Worm (Caenorhabditis elegans): ENCODE data around the gene tbc-2.
"Not testable (repeated sequence)": the region's sequence is repeated elsewhere in the genome, so short reads cannot be mapped to it uniquely, and the experiment has no call there.

The tbc-2 gene

ce11 chrII:5827364-5827763, at the start of gene tbc-2:
TSS of gene tbc-2 (minus strand) at chrII:5827443.
- TF ChIP-seq nhr-77 (tag; optimal IDR thresholded peaks at IDR 0.05) (no peak), unc-62 (GFP tag; optimal IDR thresholded peaks at IDR 0.05 in 1 of 2) (peak in 1 of 2 experiments; percentile 51), unc-62 (tag; optimal IDR thresholded peaks at IDR 0.05) (no peak), D1046.2 (GFP tag; IDR thresholded peaks at IDR 0.05) (no peak), ZK546.5 (tag; optimal IDR thresholded peaks at IDR 0.05) (no peak), nhr-28 (tag; optimal IDR thresholded peaks at IDR 0.05) (peak; percentile 36), ztf-11 (tag; optimal IDR thresholded peaks at IDR 0.05) (no peak)

DNA sequence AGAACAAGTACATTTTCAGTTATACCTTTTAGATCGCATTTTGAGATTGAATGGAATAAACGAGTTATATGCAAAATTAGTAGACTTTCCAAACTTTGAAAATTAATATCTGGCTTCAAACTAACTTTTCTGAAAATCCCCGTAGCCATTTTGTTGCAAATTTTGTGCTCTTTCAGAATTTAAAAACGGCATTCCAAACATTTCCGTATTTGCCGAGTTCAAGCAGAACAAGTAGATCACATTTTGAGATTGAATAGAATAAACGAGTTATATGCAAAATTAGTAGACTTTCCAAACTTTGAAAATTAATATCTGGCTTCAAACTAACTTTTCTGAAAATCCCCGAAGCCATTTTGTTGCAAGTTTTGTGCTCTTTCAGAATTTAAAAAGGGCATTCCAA, 49.3 kb upstream of the tbc-2 start, which contains the start of gene F55C12.2:
TSS of gene F55C12.2 (plus strand) at position 301 of the 400 bp plus-strand sequence.
- TF ChIP-seq mes-2 (tag; optimal IDR thresholded peaks at IDR 0.05; ENCODE audit: poor library complexity, severe bottlenecking); pha-4 (GFP tag; IDR thresholded peaks at IDR 0.05); pha-4 (tag; optimal IDR thresholded peaks at IDR 0.05); R02D3.7 (tag; optimal IDR thresholded peaks at IDR 0.05): not testable (repeated sequence)

DNA sequence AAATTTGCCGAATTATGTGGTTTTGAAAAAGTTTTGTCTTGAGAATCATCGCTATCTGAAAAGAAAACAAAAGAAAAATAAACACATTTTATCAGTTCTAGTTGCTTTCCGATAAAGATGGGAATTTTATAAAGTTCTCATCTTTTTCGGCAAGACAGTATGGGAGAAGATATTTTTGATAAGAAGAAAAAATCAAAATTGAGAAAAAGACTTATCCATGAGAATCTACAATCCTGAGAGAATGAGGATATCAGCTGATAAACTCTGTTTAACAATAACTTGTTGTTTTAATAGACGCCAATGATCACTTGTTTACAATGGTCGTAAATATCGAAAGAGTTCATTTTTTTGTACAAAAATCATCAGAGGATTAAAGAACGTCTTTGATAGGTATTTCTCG, 48.8 kb upstream of the tbc-2 start, which contains the start of gene F55C12.6:
TSS of gene F55C12.6 (minus strand) at position 101 of the 400 bp plus-strand sequence.
- TF ChIP-seq hlh-30 (tag; optimal IDR thresholded peaks at IDR 0.05; ENCODE audit: insufficient read depth), result no peak
- TF ChIP-seq T26A8.4 (GFP tag; IDR thresholded peaks at IDR 0.05), result no peak
- no peak for TF ChIP-seq nhr-41 (GFP tag; IDR thresholded peaks at IDR 0.05)
- TF ChIP-seq daf-16 (GFP tag; optimal IDR thresholded peaks at IDR 0.05), result no peak
- peak; percentile 52 for TF ChIP-seq daf-16 (tag; optimal IDR thresholded peaks at IDR 0.05)
- TF ChIP-seq nhr-42 (GFP tag; IDR thresholded peaks at IDR 0.05), result no peak

DNA sequence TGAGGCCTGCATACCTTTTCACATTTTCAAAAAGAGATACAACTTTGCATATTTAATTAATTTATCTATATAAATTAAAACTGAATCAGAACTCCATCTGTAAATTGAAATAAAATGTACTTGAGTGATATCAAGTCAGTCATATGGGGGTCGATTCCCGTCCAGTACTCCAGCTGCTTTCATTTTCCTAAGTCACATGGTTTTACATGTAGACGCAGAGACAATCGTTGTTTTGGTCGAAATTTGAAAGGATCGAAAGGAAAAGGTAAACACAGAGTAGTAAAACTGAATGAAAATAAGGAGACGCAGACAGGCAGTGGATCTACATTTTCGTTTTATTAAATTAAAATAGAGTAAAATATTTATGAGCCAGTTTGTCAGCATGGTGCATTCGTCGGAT, 46.9 kb upstream of the tbc-2 start:
- no peak for TF ChIP-seq madf-5 (GFP tag; IDR thresholded peaks at IDR 0.05)
- TF ChIP-seq lin-1 (GFP tag; IDR thresholded peaks at IDR 0.05), result no peak
- no peak for TF ChIP-seq arid-1 (GFP tag; conservative IDR thresholded peaks at IDR 0.05)
- TF ChIP-seq zfp-2 (tag; optimal IDR thresholded peaks at IDR 0.05), result no peak
- peak; percentile 75 for TF ChIP-seq aha-1 (tag)
- TF ChIP-seq egl-43 (GFP tag; IDR thresholded peaks at IDR 0.05), result no peak
- TF ChIP-seq ctbp-1 (GFP tag; IDR thresholded peaks at IDR 0.05), result no peak
- no peak for TF ChIP-seq R02D3.7 (tag; optimal IDR thresholded peaks at IDR 0.05)
- no peak for TF ChIP-seq tra-1 (GFP tag; IDR thresholded peaks at IDR 0.05)
- peak; percentile 17 for TF ChIP-seq nhr-77 (tag; optimal IDR thresholded peaks at IDR 0.05)
- no peak for TF ChIP-seq nhr-102 (tag; optimal IDR thresholded peaks at IDR 0.05)
- TF ChIP-seq daf-16 (GFP tag; optimal IDR thresholded peaks at IDR 0.05), result no peak
- TF ChIP-seq daf-16 (tag; optimal IDR thresholded peaks at IDR 0.05), result peak; percentile 49
- TF ChIP-seq pha-4 (GFP tag; IDR thresholded peaks at IDR 0.05), result no peak
- peak; percentile 4 for TF ChIP-seq pha-4 (tag; optimal IDR thresholded peaks at IDR 0.05)
- TF ChIP-seq lim-7 (GFP tag; IDR thresholded peaks at IDR 0.05), result no peak
- TF ChIP-seq mes-2 (tag; optimal IDR thresholded peaks at IDR 0.05; ENCODE audit: poor library complexity, severe bottlenecking), result peak; percentile 24
- TF ChIP-seq dve-1 (tag; optimal IDR thresholded peaks at IDR 0.05; ENCODE audit: insufficient read depth), result peak; percentile 54
- TF ChIP-seq duxl-1 (tag; optimal IDR thresholded peaks at IDR 0.05; ENCODE audit: poor library complexity), result no peak
- TF ChIP-seq vab-7 (GFP tag; IDR thresholded peaks at IDR 0.05), result no peak
- no peak for TF ChIP-seq tag-97 (GFP tag; IDR thresholded peaks at IDR 0.05)
- no peak for TF ChIP-seq ceh-44 (GFP tag; IDR thresholded peaks at IDR 0.05)
- TF ChIP-seq dpl-1 (GFP tag; optimal IDR thresholded peaks at IDR 0.05), result no peak
- TF ChIP-seq gei-8 (GFP tag; optimal IDR thresholded peaks at IDR 0.05), result no peak
- TF ChIP-seq fkh-10 (GFP tag; optimal IDR thresholded peaks at IDR 0.05), result no peak
- no peak for TF ChIP-seq nhr-76 (tag; optimal IDR thresholded peaks at IDR 0.05)
- TF ChIP-seq mep-1 (tag; optimal IDR thresholded peaks at IDR 0.05), result no peak
- TF ChIP-seq lin-39 (tag; optimal IDR thresholded peaks at IDR 0.05), result no peak
- TF ChIP-seq lsy-2 (tag; optimal IDR thresholded peaks at IDR 0.05), result peak in 1 of 2 experiments; percentile 11
- TF ChIP-seq aly-2 (tag; optimal IDR thresholded peaks at IDR 0.05), result no peak
- no peak for TF ChIP-seq Y5F2A.4 (GFP tag; optimal IDR thresholded peaks at IDR 0.05)
- TF ChIP-seq skn-1 (tag; optimal IDR thresholded peaks at IDR 0.05), result no peak
- TF ChIP-seq nhr-48 (tag; optimal IDR thresholded peaks at IDR 0.05), result no peak
- TF ChIP-seq ztf-7 (tag; optimal IDR thresholded peaks at IDR 0.05), result no peak
- TF ChIP-seq lir-3 (tag; optimal IDR thresholded peaks at IDR 0.05), result no peak
- no peak for TF ChIP-seq jun-1 (tag; optimal IDR thresholded peaks at IDR 0.05)
